Worm (Caenorhabditis elegans) whole organism, midembryonic: ENCODE measurements around the gene F21G4.1.

Experiments used
- T22C8.4 ChIP-seq: fragments of 200-800 bp; sonication (Bioruptor generic); IDR thresholded peaks from 2 replicates; pipeline ENCODE4 v1.3.6; 2022; ENCODE audit warnings: missing genetic modification characterization, missing compliant biosample characterization
- cog-1 ChIP-seq: sonication (generic microtip); optimal IDR thresholded peaks from 2 replicates; lab custom pipeline; 2016; ENCODE audit warnings: missing genetic modification characterization, missing compliant biosample characterization
- flt-1 ChIP-seq: fragments of 200-800 bp; sonication (Bioruptor generic); IDR thresholded peaks from 2 replicates; pipeline ENCODE4 v1.3.6; 2022; ENCODE audit warnings: missing genetic modification characterization, missing compliant biosample characterization
- klf-2 ChIP-seq: fragments of 200-800 bp; sonication (Bioruptor generic); conservative IDR thresholded peaks from 2 replicates; pipeline ENCODE4 v1.3.6; 2022; ENCODE audit warnings: missing genetic modification reagents, missing genetic modification characterization, missing compliant biosample characterization
- med-1 ChIP-seq: sonication (generic microtip); optimal IDR thresholded peaks from 2 replicates; lab custom pipeline; 2017; ENCODE audit warnings: missing genetic modification characterization, mild to moderate bottlenecking, missing compliant biosample characterization, antibody characterized with exemption, missing genetic modification reagents; ENCODE audit not compliant: insufficient read depth
- ref-1 ChIP-seq: fragments of 200-800 bp; sonication (Bioruptor generic); conservative IDR thresholded peaks from 2 replicates; pipeline ENCODE4 v1.3.6; 2022; ENCODE audit warnings: missing genetic modification reagents, missing genetic modification characterization, missing compliant biosample characterization
- tab-1 ChIP-seq: fragments of 200-800 bp; sonication (Bioruptor generic); IDR thresholded peaks from 2 replicates; pipeline ENCODE4 v1.3.6; 2022; ENCODE audit warnings: missing genetic modification characterization, missing compliant biosample characterization
- ztf-23 ChIP-seq: fragments of 200-800 bp; sonication (Bioruptor generic); IDR thresholded peaks from 2 replicates; pipeline ENCODE4 v1.3.6; 2022; ENCODE audit warnings: missing genetic modification reagents, missing genetic modification characterization, missing compliant biosample characterization
- ztf-29 ChIP-seq: fragments of 200-800 bp; sonication (Bioruptor generic); IDR thresholded peaks from 2 replicates; pipeline ENCODE4 v1.3.6; 2022; ENCODE audit warnings: missing genetic modification reagents, missing genetic modification characterization, missing compliant biosample characterization

Gene F21G4.1

ce11 chrX:9892323-9892722 is at the start of gene F21G4.1:
Gene F21G4.1 (minus strand): TSS chrX:9892328.
- TF ChIP-seq ref-1 (GFP tag; lab: Robert Waterston, UW), result no peak
- no peak for TF ChIP-seq med-1 (GFP tag; lab: Kevin White, UChicago)
- no peak for TF ChIP-seq T22C8.4 (GFP tag; lab: Robert Waterston, UW)
- TF ChIP-seq tab-1 (GFP tag; lab: Robert Waterston, UW), result no peak
- TF ChIP-seq cog-1 (tag; lab: Kevin White, UChicago), result no peak
- no peak for TF ChIP-seq klf-2 (GFP tag; lab: Robert Waterston, UW)
- TF ChIP-seq flt-1 (GFP tag; lab: Robert Waterston, UW), result no peak
- no peak for TF ChIP-seq ztf-23 (GFP tag; lab: Robert Waterston, UW)
- no peak for TF ChIP-seq ztf-29 (GFP tag; lab: Robert Waterston, UW)

ce11 chrX:9941379-9941778 is 49.3 kb upstream of the F21G4.1 start:
- TF ChIP-seq ztf-23 (GFP tag; lab: Robert Waterston, UW) (0 out of 2 replicates have a peak, but pooled peaks have one; percentile 8), T22C8.4 (GFP tag; lab: Robert Waterston, UW) (no peak), med-1 (GFP tag; lab: Kevin White, UChicago) (no peak), flt-1 (GFP tag; lab: Robert Waterston, UW) (no peak), klf-2 (GFP tag; lab: Robert Waterston, UW) (no peak)

DNA sequence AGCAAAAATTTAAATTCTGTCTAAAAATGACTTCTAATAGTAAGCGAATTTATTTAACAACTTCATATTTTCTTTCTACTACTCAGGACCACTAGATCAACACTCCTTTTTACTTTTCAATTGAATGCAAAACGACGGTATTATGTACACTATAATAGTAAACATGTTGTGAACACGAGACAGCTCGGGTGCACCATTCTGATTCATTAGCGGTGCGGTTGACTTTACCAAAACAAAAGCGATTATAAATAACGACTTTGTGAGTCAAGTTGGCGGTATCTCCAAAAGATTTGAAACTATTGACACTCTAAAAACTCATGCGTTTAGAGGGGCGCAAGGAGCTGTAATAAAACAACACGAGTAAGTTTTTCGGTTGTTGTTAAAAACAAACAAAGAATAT is 48.4 kb upstream of the F21G4.1 start:
- TF ChIP-seq cog-1 (tag; lab: Kevin White, UChicago) (no peak), flt-1 (GFP tag; lab: Robert Waterston, UW) (no peak), ztf-29 (GFP tag; lab: Robert Waterston, UW) (no peak), ztf-23 (GFP tag; lab: Robert Waterston, UW) (no peak), tab-1 (GFP tag; lab: Robert Waterston, UW) (no peak), ref-1 (GFP tag; lab: Robert Waterston, UW) (no peak), T22C8.4 (GFP tag; lab: Robert Waterston, UW) (no peak), klf-2 (GFP tag; lab: Robert Waterston, UW) (no peak), med-1 (GFP tag; lab: Kevin White, UChicago) (no peak)

ce11 chrX:9938537-9938936 is 46.4 kb upstream of the F21G4.1 start, which contains the start of the genes C17G1.5 and C17G1.14:
Gene C17G1.5 (plus strand): TSS chrX:9938802.
Gene C17G1.14 (plus strand): TSS chrX:9938813.
- TF ChIP-seq ztf-23 (GFP tag; lab: Robert Waterston, UW) (no peak), ztf-29 (GFP tag; lab: Robert Waterston, UW) (no peak), klf-2 (GFP tag; lab: Robert Waterston, UW) (no peak), cog-1 (tag; lab: Kevin White, UChicago) (no peak), tab-1 (GFP tag; lab: Robert Waterston, UW) (no peak)

- TF ChIP-seq klf-2 (GFP tag; lab: Robert Waterston, UW), result no peak
Measured at ce11 chrX:9938091-9938490, 46.0 kb upstream of the F21G4.1 start.

ce11 chrX:9934009-9934323 is 41.8 kb upstream of the F21G4.1 start:
- no peak for TF ChIP-seq med-1 (GFP tag; lab: Kevin White, UChicago)
- TF ChIP-seq ztf-29 (GFP tag; lab: Robert Waterston, UW), result no peak
- TF ChIP-seq klf-2 (GFP tag; lab: Robert Waterston, UW), result no peak
- TF ChIP-seq cog-1 (tag; lab: Kevin White, UChicago), result no peak
- TF ChIP-seq T22C8.4 (GFP tag; lab: Robert Waterston, UW), result no peak
- TF ChIP-seq ztf-23 (GFP tag; lab: Robert Waterston, UW), result no peak
- no peak for TF ChIP-seq tab-1 (GFP tag; lab: Robert Waterston, UW)
- no peak for TF ChIP-seq flt-1 (GFP tag; lab: Robert Waterston, UW)
- no peak for TF ChIP-seq ref-1 (GFP tag; lab: Robert Waterston, UW)

DNA sequence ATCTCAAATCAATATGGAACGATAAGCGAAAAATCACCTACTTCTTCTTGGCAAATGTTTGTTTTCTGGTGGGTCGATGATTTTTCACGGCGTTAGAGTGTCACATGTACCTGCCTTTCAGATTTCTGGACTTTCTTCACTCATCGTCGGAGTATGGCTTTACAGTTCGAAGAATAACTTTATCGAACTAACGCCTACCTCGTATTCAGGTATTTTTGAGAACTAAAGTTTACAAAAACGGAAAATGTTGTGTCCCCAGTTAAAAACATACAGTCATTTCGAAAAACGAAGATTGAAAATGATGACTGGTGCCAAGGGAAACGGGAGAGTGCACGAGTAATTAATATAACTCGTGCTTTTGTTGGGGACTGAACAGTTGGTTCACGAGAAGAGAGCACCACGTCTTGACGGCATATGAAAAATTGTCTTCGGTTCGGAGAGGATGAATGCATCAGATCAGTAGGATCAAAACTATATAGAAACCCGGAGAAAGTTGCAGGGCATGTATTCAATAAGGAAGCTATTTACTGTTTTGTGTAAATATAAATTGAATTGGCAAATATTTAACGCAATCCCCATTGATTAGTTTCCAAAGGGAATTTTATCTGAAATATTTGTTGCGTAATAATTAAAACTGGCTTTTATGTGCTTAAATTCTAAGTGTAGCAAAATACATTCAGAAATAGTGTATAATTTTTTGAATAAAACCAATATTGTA is 41.3 kb upstream of the F21G4.1 start:
- TF ChIP-seq klf-2 (GFP tag; lab: Robert Waterston, UW) (no peak), ztf-29 (GFP tag; lab: Robert Waterston, UW) (no peak), tab-1 (GFP tag; lab: Robert Waterston, UW) (no peak), cog-1 (tag; lab: Kevin White, UChicago) (no peak), ref-1 (GFP tag; lab: Robert Waterston, UW) (no peak), flt-1 (GFP tag; lab: Robert Waterston, UW) (no peak), med-1 (GFP tag; lab: Kevin White, UChicago) (no peak), ztf-23 (GFP tag; lab: Robert Waterston, UW) (no peak), T22C8.4 (GFP tag; lab: Robert Waterston, UW) (no peak)

DNA sequence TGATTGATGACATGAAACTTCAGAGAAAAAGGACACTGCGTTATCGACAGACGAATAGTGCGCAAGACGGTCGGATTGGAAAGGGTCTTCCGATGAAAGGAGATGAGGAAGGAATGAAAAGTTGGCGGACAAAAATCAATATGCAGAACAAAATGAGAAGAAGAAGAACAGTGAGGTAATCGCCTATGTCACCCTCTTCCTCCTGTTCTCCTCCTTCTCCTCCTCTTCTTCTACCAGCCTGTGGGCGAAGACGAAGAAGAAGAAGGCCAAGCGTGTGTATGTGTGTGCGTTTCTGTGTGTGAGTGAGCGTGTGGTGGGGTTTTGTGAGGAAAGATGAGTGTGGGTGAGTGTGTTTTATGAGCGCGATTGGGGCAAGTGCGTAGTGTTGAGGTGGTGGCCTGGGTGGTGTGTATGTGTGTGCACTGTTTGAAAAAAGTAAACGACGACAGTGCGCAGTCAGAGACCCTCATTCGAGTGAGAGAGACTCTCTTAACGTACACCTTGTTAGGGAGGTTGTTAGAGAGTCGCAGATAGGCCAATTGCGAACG is 40.2 kb upstream of the F21G4.1 start, which contains the start of gene tsp-21:
tsp-21 (plus strand) TSS at position 146 of the 548 bp plus-strand sequence.
- TF ChIP-seq cog-1 (tag; lab: Kevin White, UChicago), result peak; percentile 60
- peak; percentile 79 for TF ChIP-seq flt-1 (GFP tag; lab: Robert Waterston, UW)
- TF ChIP-seq T22C8.4 (GFP tag; lab: Robert Waterston, UW), result no peak
- peak; percentile 24 for TF ChIP-seq med-1 (GFP tag; lab: Kevin White, UChicago)
- no peak for TF ChIP-seq ref-1 (GFP tag; lab: Robert Waterston, UW)
- peak; percentile 64; the same call in 1 of the 2 replicates for TF ChIP-seq ztf-23 (GFP tag; lab: Robert Waterston, UW)
- TF ChIP-seq klf-2 (GFP tag; lab: Robert Waterston, UW), result no peak
- TF ChIP-seq tab-1 (GFP tag; lab: Robert Waterston, UW), result no peak
- TF ChIP-seq ztf-29 (GFP tag; lab: Robert Waterston, UW), result no peak

DNA sequence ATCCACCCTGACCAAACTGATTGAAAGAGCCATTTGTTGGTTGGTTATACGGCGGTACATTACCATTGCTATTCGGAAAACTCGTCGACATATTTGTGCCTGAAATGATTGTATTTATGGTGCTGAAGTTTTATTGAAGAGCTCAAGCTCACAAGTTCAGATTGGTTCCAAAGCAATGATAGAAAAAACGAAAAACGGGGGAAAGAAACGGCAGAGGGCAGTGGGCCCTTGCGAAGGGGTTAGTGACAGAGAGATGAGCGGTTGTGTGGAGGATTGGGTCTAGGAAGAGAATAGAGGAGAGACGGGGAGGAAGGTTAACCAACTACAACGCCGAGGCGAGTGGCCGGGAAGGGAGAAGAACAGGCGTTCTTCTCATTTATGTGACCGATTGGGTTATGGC is 39.2 kb upstream of the F21G4.1 start, which contains the start of gene nra-3:
nra-3 (minus strand) TSS at position 101 of the 400 bp plus-strand sequence.
- TF ChIP-seq tab-1 (GFP tag; lab: Robert Waterston, UW), result no peak
- TF ChIP-seq ztf-23 (GFP tag; lab: Robert Waterston, UW), result peak; percentile 54; the same call in 1 of the 2 replicates
